Fruit fly (Drosophila melanogaster): Measurements from ENCODE around the gene gcm2.
A peak's percentile ranks its signal among the peaks of the same experiment; 100 is the strongest.

gcm2 gene

DNA sequence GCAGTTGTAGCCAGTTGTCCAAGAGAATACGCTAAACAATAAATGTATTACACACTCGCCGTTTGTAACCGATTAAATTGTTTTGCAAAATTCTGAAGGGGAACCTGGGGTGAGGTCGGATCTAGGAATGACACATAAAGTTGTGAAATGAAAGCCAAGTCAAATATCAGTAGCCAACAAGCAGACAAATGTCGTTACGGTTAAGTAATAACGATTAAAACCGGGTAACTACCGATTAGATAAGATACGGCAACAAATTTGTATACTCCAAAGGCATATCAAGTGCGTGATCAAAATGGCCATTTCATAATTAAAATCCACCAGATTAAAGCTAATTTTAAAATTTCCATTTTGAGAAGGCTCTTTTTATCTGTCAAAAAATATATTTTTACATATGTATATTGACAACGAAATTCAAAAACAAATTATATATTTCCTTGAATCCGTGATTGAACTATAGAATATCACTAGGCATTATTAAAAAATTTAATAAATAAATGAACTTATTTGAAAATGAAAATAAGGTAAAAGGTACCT, 7.7 kb downstream of the gcm2 start, which contains the start of gene GlcAT-S:
Gene GlcAT-S, plus strand, starts transcription at position 487 of the 537 bp plus-strand sequence.
- TF ChIP-seq CTCF (optimal IDR thresholded peaks at IDR 0.05) = no peak
- no peak for TF ChIP-seq CG8478 (optimal IDR thresholded peaks at IDR 0.05)

DNA sequence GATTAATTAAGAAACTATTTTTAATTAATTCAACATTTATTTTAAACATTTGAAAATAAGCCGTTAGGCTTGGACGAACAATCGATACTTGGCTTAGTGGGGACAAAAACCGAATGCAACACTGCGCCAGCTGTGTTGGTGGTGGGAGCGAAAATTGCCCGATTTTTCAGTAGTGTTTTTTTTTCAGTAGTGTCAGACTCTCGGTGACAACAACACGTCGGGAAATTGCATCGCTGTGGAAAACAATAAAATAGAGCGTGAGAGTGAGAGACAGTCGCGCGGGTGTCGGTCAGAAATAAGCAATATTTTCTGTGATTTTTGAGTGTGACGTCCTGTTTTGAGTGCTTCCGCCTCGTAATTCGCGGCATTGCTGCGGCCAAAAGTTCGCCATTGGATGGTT, 8.3 kb downstream of the gcm2 start:
- TF ChIP-seq CTCF (optimal IDR thresholded peaks at IDR 0.05) (peak in 1 of 2 experiments; percentile 63), CG8478 (optimal IDR thresholded peaks at IDR 0.05) (no peak)

dm6 chr2L:9617908-9618307, 9.5 kb downstream of the gcm2 start:
- no peak for TF ChIP-seq CTCF (optimal IDR thresholded peaks at IDR 0.05)
- TF ChIP-seq CG8478 (optimal IDR thresholded peaks at IDR 0.05) = no peak

dm6 chr2L:9618871-9619270, 10.5 kb downstream of the gcm2 start:
- no peak for TF ChIP-seq CTCF (optimal IDR thresholded peaks at IDR 0.05)
- TF ChIP-seq CG8478 (optimal IDR thresholded peaks at IDR 0.05) = no peak

DNA sequence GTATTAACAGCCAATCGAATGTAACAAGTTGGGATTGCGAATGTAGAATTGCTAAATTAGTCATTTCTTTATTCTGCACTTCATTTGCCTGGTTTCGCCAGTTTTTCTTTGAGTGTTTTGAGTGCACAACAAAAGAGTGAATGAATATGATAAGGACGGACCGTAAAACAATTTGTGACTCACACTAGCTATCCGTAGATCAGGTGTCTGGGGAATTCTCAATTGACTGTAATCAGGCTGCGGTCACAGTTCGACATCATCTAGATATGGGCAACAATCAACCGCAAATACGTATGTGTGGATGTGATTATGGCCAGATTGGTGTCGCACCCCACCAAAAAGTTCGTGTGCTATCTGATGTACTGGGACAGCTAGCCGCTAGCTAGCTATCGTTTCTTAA, 11.6 kb downstream of the gcm2 start:
- no peak for TF ChIP-seq CTCF (optimal IDR thresholded peaks at IDR 0.05)
- TF ChIP-seq CG8478 (optimal IDR thresholded peaks at IDR 0.05) = no peak

DNA sequence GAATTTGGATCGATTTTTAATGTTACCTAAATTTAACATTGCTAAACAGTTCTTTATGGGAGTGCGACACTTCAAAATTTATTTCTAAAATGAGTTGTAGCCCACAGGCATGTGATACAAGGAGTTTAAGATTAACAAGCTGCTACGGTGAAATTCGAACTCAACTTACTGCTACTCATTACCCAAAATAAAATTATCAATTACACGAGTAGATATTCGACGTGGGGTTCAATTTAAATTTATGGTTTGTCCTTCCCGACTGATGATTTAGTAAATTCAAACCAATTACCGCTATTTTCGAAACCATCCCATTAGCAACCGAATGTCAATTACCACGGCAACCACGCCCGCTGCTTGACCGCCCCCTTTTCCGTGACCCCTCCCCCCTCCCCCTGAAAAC, 16.8 kb downstream of the gcm2 start, which contains the start of gene CG31882:
Gene CG31882, minus strand, starts transcription at position 101 of the 400 bp plus-strand sequence.
- TF ChIP-seq CTCF (optimal IDR thresholded peaks at IDR 0.05) (no peak), CG8478 (optimal IDR thresholded peaks at IDR 0.05) (no peak)

- TF ChIP-seq CG8478 (optimal IDR thresholded peaks at IDR 0.05) (no peak), CTCF (optimal IDR thresholded peaks at IDR 0.05) (no peak)
Observed at dm6 chr2L:9633098-9633497, 24.7 kb downstream of the gcm2 start.

DNA sequence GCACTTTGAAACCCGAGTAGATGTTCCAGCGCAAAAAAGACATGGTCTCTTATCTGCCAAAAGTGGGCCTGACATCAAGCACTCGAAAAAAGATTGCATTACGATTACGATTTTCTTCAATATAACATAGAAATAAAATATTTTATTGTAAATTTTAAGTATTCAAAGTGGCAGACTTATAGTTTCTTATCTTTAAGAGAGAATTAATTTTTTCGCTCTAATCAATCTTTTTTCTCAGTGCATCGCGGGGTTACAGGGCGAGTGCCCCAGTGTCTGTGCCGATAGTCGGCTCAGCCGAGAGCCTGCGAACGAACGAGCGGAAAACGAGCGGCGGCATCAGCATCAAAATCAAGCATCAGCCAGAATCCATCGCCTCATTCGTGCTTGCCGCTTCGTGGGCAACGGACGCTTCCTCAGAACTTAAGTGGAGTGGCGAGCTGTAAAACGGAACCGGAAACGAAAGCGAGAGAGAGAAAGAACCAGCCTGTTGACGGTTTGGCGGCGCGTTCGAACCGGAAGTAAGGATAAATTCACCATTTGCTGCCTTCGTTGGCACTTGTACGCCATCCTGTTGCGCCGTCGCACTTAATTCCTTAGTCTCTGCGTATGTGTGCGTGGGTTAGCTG, 25.6 kb downstream of the gcm2 start, which contains the start of gene Apoltp:
Gene Apoltp, plus strand, starts transcription at position 369 of the 626 bp plus-strand sequence.
- TF ChIP-seq CTCF (optimal IDR thresholded peaks at IDR 0.05) = no peak

dm6 chr2L:9656300-9656699, 47.9 kb downstream of the gcm2 start, which contains the start of gene CG33299:
TSS of gene CG33299 (plus strand) at chr2L:9656600.
- TF ChIP-seq CG8478 (optimal IDR thresholded peaks at IDR 0.05) (no peak), CTCF (optimal IDR thresholded peaks at IDR 0.05) (no peak)

DNA sequence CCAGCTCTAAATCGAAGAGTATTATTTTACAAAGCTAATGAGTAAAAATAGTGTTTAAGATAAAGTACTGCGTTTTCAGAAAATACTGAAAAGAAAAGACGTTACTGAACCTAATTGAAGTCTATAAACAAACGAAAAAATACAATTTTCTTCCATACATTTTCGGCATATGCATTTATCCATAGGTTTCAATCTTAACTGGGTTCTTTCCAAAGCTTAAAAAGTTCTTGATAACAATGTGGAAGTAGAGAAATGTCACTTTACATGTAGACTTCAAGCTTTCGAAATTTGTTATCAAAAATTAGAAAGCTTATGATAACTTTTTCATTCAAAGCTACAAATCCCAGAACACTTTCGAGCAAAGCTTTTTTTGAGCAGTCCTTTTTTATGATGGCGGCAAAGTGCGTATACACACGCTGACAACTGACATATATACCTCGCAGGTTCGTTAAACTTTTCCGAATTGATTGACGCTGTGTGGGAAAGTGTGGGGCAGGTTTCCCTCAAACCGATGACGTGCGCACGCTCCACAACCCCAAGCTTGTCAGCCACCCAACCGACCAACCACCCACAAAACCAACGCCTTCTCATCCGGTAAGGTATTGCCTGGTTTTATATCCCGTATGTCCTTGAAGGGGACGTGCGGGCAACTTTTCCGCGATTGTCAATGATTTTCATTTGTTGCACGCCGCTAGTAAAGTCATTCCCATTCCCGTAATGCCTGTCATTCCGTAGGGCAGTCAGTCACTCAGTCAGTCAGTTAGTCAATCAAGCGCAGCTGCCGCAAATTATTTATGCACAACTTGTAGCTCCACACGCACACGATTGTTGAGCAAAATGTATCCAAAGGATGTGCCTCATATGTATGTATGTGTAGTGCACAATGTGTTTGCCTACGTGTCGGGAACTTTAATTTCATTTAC, 49.2 kb downstream of the gcm2 start:
- TF ChIP-seq CG8478 (optimal IDR thresholded peaks at IDR 0.05) (no peak), CTCF (optimal IDR thresholded peaks at IDR 0.05) (no peak)

DNA sequence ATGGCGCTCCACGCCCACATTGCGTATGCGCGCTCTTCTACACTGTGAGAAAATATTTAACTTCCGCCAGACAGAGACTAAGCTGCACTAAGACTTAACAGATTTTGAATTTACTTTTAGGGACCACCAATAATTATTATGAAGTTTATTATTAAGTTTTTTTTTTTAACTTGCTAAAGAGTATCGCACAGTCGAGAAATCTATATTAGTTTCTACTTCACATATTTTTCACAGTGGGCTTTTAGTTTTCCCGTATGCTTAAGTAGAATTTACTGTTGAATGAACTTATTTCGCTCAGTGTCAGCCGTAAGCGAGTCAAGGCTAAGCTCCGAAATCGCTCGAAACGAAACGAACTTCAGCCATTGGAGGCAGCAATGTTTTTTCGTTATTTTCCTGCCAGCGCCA, 52.2 kb downstream of the gcm2 start:
- TF ChIP-seq CG8478 (optimal IDR thresholded peaks at IDR 0.05) (no peak), CTCF (optimal IDR thresholded peaks at IDR 0.05) (no peak)
